Worm (Caenorhabditis elegans): ENCODE measurements around the gene catp-4.
A peak's percentile ranks its signal among the peaks of the same experiment; 100 is the strongest.

Gene catp-4

ce11 chrII:14635179-14635578, 41.8 kb downstream of the catp-4 start (continued):
- peak; percentile 46 for TF ChIP-seq sox-4 (tag; optimal IDR thresholded peaks at IDR 0.05)
- no peak for TF ChIP-seq nfya-1 (tag; optimal IDR thresholded peaks at IDR 0.05)
- TF ChIP-seq C08G9.2 (tag; optimal IDR thresholded peaks at IDR 0.05) = peak; percentile 67
- no peak for TF ChIP-seq ceh-30 (tag; optimal IDR thresholded peaks at IDR 0.05)
- TF ChIP-seq pat-9 (tag; optimal IDR thresholded peaks at IDR 0.05) = peak; percentile 54
- no peak for TF ChIP-seq pqm-1 (tag; optimal IDR thresholded peaks at IDR 0.05)
- peak; percentile 5 for TF ChIP-seq sdc-2 (tag; optimal IDR thresholded peaks at IDR 0.05)
- TF ChIP-seq sox-2 (GFP tag; IDR thresholded peaks at IDR 0.05) = peak; percentile 65
- TF ChIP-seq gmeb-2 (tag; optimal IDR thresholded peaks at IDR 0.05) = peak; percentile 52
- no peak for TF ChIP-seq pros-1 (tag; optimal IDR thresholded peaks at IDR 0.05)
- peak; percentile 62 for TF ChIP-seq che-1 (tag; optimal IDR thresholded peaks at IDR 0.05)
- peak; percentile 51 for TF ChIP-seq ceh-19 (GFP tag; optimal IDR thresholded peaks at IDR 0.05)
- no peak for TF ChIP-seq unc-55 (GFP tag; optimal IDR thresholded peaks at IDR 0.05)
- TF ChIP-seq unc-86 (tag; optimal IDR thresholded peaks at IDR 0.05) = peak; percentile 43
- TF ChIP-seq tbx-2 (tag; optimal IDR thresholded peaks at IDR 0.05) = peak; percentile 66
- no peak for TF ChIP-seq ama-1 (optimal IDR thresholded peaks at IDR 0.05)
- TF ChIP-seq T23F11.4 (GFP tag; optimal IDR thresholded peaks at IDR 0.05) = peak; percentile 30
- TF ChIP-seq ceh-22 (tag; optimal IDR thresholded peaks at IDR 0.05) = no peak
- no peak for TF ChIP-seq mec-3 (tag; optimal IDR thresholded peaks at IDR 0.05; ENCODE audit: borderline replicate concordance)
- peak; percentile 73 for TF ChIP-seq dmd-4 (tag; optimal IDR thresholded peaks at IDR 0.05; ENCODE audit: borderline replicate concordance)
- TF ChIP-seq ceh-31 (tag; optimal IDR thresholded peaks at IDR 0.05) = peak; percentile 45
- TF ChIP-seq pha-4 (tag; optimal IDR thresholded peaks at IDR 0.05) = no peak
- 0 out of 2 replicates have a peak, but pooled peaks have one; percentile 53 for TF ChIP-seq unc-3 (GFP tag; conservative IDR thresholded peaks at IDR 0.05)
- TF ChIP-seq unc-3 (tag; optimal IDR thresholded peaks at IDR 0.05) = peak; percentile 10
- TF ChIP-seq npax-4 (tag; optimal IDR thresholded peaks at IDR 0.05) = peak; percentile 34
- TF ChIP-seq elt-2 (tag; optimal IDR thresholded peaks at IDR 0.05) = peak; percentile 52
- TF ChIP-seq ceh-24 (tag; optimal IDR thresholded peaks at IDR 0.05) = no peak
- peak; percentile 60 for TF ChIP-seq C38D4.7 (GFP tag; optimal IDR thresholded peaks at IDR 0.05)
- TF ChIP-seq rnt-1 (tag; optimal IDR thresholded peaks at IDR 0.05) = peak; percentile 16
- no peak for TF ChIP-seq lim-6 (tag; optimal IDR thresholded peaks at IDR 0.05)
- TF ChIP-seq K02D7.2 (tag; optimal IDR thresholded peaks at IDR 0.05) = peak; percentile 51
- no peak for TF ChIP-seq odd-2 (tag; optimal IDR thresholded peaks at IDR 0.05)
- TF ChIP-seq fax-1 (tag; optimal IDR thresholded peaks at IDR 0.05) = no peak
- peak; percentile 62; the same call in 1 of the 2 replicates for TF ChIP-seq ceh-45 (GFP tag; IDR thresholded peaks at IDR 0.05)
- TF ChIP-seq ceh-18 (tag; optimal IDR thresholded peaks at IDR 0.05) = peak; percentile 49
- TF ChIP-seq pag-3 (tag; optimal IDR thresholded peaks at IDR 0.05; ENCODE audit: borderline replicate concordance) = no peak
- TF ChIP-seq hlh-30 (tag; optimal IDR thresholded peaks at IDR 0.05; ENCODE audit: insufficient read depth) = peak; percentile 62
- peak; percentile 60 for TF ChIP-seq ceh-6 (GFP tag; optimal IDR thresholded peaks at IDR 0.05)
- TF ChIP-seq ets-4 (tag; optimal IDR thresholded peaks at IDR 0.05) = peak; percentile 33

ce11 chrII:14635895-14636294, 42.5 kb downstream of the catp-4 start:
- 0 out of 2 replicates have a peak, but pooled peaks have one; percentile 21 for TF ChIP-seq ceh-45 (GFP tag; IDR thresholded peaks at IDR 0.05)

DNA sequence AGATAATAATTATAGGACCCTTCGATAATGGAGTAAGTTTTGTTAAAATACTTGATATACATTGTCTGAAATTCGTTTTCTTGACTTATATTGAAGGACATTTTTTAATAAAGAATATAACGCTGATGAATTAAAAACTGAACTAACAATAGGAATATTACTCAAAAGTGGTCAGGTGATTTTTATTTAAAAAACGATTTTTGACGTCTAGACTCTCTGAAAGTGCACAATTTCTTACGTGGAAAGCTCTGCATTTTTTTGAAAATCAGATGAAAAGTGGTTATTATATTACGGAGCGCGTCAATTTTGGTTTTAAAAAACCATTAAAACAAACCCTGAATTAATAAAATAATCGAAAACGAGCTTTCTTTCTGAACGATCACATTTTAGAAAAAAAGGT, 43.4 kb downstream of the catp-4 start, which contains the start of gene sre-13:
Gene sre-13, minus strand, starts transcription at position 101 of the 400 bp plus-strand sequence.
- TF ChIP-seq dve-1 (tag; optimal IDR thresholded peaks at IDR 0.05) (no peak), ceh-14 (tag; optimal IDR thresholded peaks at IDR 0.05) (no peak), sox-2 (GFP tag; IDR thresholded peaks at IDR 0.05) (no peak), pag-3 (tag; optimal IDR thresholded peaks at IDR 0.05; ENCODE audit: borderline replicate concordance) (no peak), unc-55 (GFP tag; optimal IDR thresholded peaks at IDR 0.05) (no peak), syd-9 (tag; optimal IDR thresholded peaks at IDR 0.05) (no peak), gmeb-2 (tag; optimal IDR thresholded peaks at IDR 0.05) (no peak), rnt-1 (tag; optimal IDR thresholded peaks at IDR 0.05) (no peak), eyg-1 (tag; optimal IDR thresholded peaks at IDR 0.05) (no peak), unc-3 (GFP tag; conservative IDR thresholded peaks at IDR 0.05) (no peak), unc-3 (tag; optimal IDR thresholded peaks at IDR 0.05) (no peak), pha-4 (tag; optimal IDR thresholded peaks at IDR 0.05) (no peak), ceh-34 (tag; optimal IDR thresholded peaks at IDR 0.05) (no peak), ama-1 (optimal IDR thresholded peaks at IDR 0.05) (no peak)

Measured in whole organism, late embryonic.